Fruit fly (Drosophila melanogaster): ENCODE data around the gene TTLL1B.

Gene TTLL1B

dm6 chr3L:4691775-4692174 is 43.7 kb downstream of the TTLL1B start (continued):
- TF ChIP-seq CG8359 (GFP tag; optimal IDR thresholded peaks at IDR 0.05; ENCODE audit: borderline replicate concordance): no peak
- TF ChIP-seq corto (GFP tag; optimal IDR thresholded peaks at IDR 0.05): no peak
- TF ChIP-seq NK7.1 (GFP tag; optimal IDR thresholded peaks at IDR 0.05): no peak
- no peak for TF ChIP-seq CG8765 (GFP tag; IDR thresholded peaks at IDR 0.05)
- no peak for TF ChIP-seq Pdp1 (GFP tag; optimal IDR thresholded peaks at IDR 0.05)
- TF ChIP-seq sd (tag; optimal IDR thresholded peaks at IDR 0.05): no peak
- TF ChIP-seq odd (GFP tag; optimal IDR thresholded peaks at IDR 0.05): no peak
- TF ChIP-seq CG15696 (tag; optimal IDR thresholded peaks at IDR 0.05): no peak
- TF ChIP-seq Adf1 (GFP tag; IDR thresholded peaks at IDR 0.05): no peak
- TF ChIP-seq grau (tag; optimal IDR thresholded peaks at IDR 0.05): peak; percentile 51
- TF ChIP-seq CG31224 (GFP tag; IDR thresholded peaks at IDR 0.05): no peak
- no peak for TF ChIP-seq CG6854 (GFP tag; optimal IDR thresholded peaks at IDR 0.05)
- TF ChIP-seq CG11504 (tag; optimal IDR thresholded peaks at IDR 0.05): peak; percentile 64
- no peak for TF ChIP-seq pfk (GFP tag; optimal IDR thresholded peaks at IDR 0.05)
- no peak for TF ChIP-seq Dip3 (GFP tag; optimal IDR thresholded peaks at IDR 0.05)
- TF ChIP-seq CG14710 (tag; optimal IDR thresholded peaks at IDR 0.05): peak; percentile 52
- no peak for TF ChIP-seq Dfd (GFP tag; optimal IDR thresholded peaks at IDR 0.05)
- TF ChIP-seq bab2 (GFP tag; optimal IDR thresholded peaks at IDR 0.05): no peak
- peak; percentile 12 for TF ChIP-seq gsb-n (tag; optimal IDR thresholded peaks at IDR 0.05)
- peak; percentile 49 for TF ChIP-seq CG4424 (GFP tag; optimal IDR thresholded peaks at IDR 0.05)
- no peak for TF ChIP-seq dimm (GFP tag; IDR thresholded peaks at IDR 0.05)
- TF ChIP-seq nerfin-2 (GFP tag; IDR thresholded peaks at IDR 0.05; ENCODE audit: partially characterized antibody): no peak
- TF ChIP-seq Sox100B (GFP tag; optimal IDR thresholded peaks at IDR 0.05): peak; percentile 31
- TF ChIP-seq CG1602 (GFP tag; optimal IDR thresholded peaks at IDR 0.05): no peak
- no peak for TF ChIP-seq Dip2 (GFP tag; IDR thresholded peaks at IDR 0.05)
- no peak for TF ChIP-seq CG14860 (GFP tag; IDR thresholded peaks at IDR 0.05; ENCODE audit: partially characterized antibody)
- TF ChIP-seq en (GFP tag; optimal IDR thresholded peaks at IDR 0.05): no peak
- peak; percentile 32 for TF ChIP-seq CG12391 (tag; optimal IDR thresholded peaks at IDR 0.05)
- no peak for TF ChIP-seq Deaf1 (tag; optimal IDR thresholded peaks at IDR 0.05)
- no peak for TF ChIP-seq chinmo (GFP tag; IDR thresholded peaks at IDR 0.05; ENCODE audit: partially characterized antibody)
- no peak for TF ChIP-seq Kr (GFP tag; optimal IDR thresholded peaks at IDR 0.05)
- TF ChIP-seq vnd (GFP tag; IDR thresholded peaks at IDR 0.05; ENCODE audit: partially characterized antibody): no peak
- TF ChIP-seq CTCF (GFP tag; optimal IDR thresholded peaks at IDR 0.05): no peak
- no peak for TF ChIP-seq kah (GFP tag; optimal IDR thresholded peaks at IDR 0.05)
- no peak for TF ChIP-seq CG11723 (GFP tag; optimal IDR thresholded peaks at IDR 0.05)
- TF ChIP-seq CG12744 (GFP tag; optimal IDR thresholded peaks at IDR 0.05): no peak
- TF ChIP-seq GATAe (GFP tag; conservative IDR thresholded peaks at IDR 0.05): no peak
- peak; percentile 27 for TF ChIP-seq D19A (tag; optimal IDR thresholded peaks at IDR 0.05)
- peak; percentile 34 for TF ChIP-seq row (GFP tag; IDR thresholded peaks at IDR 0.05)
- no peak for TF ChIP-seq CG6813 (GFP tag; optimal IDR thresholded peaks at IDR 0.05)
- TF ChIP-seq klu (GFP tag; IDR thresholded peaks at IDR 0.05): no peak
- no peak for TF ChIP-seq kay (GFP tag; optimal IDR thresholded peaks at IDR 0.05)
- TF ChIP-seq CG5953 (GFP tag; IDR thresholded peaks at IDR 0.05): no peak
- no peak for TF ChIP-seq Hsf (GFP tag; optimal IDR thresholded peaks at IDR 0.05)
- no peak for TF ChIP-seq CG4854 (GFP tag; optimal IDR thresholded peaks at IDR 0.05)
- TF ChIP-seq fd102C (GFP tag; optimal IDR thresholded peaks at IDR 0.05): no peak
- TF ChIP-seq kni (GFP tag; optimal IDR thresholded peaks at IDR 0.05): no peak
- peak; percentile 23 for TF ChIP-seq ewg (GFP tag; optimal IDR thresholded peaks at IDR 0.05)
- TF ChIP-seq h (optimal IDR thresholded peaks at IDR 0.05): no peak
- no peak for TF ChIP-seq Hmr (GFP tag; optimal IDR thresholded peaks at IDR 0.05)
- TF ChIP-seq CG11696 (GFP tag; IDR thresholded peaks at IDR 0.05): no peak
- no peak for TF ChIP-seq pzg (GFP tag; optimal IDR thresholded peaks at IDR 0.05)

Measured in whole organism, embryonic.